Fruit fly (Drosophila melanogaster) Kc167 (cell line): ENCODE results near the gene viaf.

Experiments used
- h ChIP-seq: fragments of >200 bp; optimal IDR thresholded peaks from 3 replicates; lab custom pipeline; 2018; ENCODE audit warnings: missing external identifiers
- insv ChIP-seq: fragments of >200 bp; optimal IDR thresholded peaks from 3 replicates; lab custom pipeline; 2018; ENCODE audit warnings: missing external identifiers
- psq ChIP-seq: fragments of >200 bp; optimal IDR thresholded peaks from 2 replicates; lab custom pipeline; 2017; ENCODE audit warnings: missing external identifiers
- ttk ChIP-seq: sonication (Bioruptor generic); optimal IDR thresholded peaks from 2 replicates; lab custom pipeline; 2017; ENCODE audit warnings: missing external identifiers

- TF ChIP-seq psq (lab: Kevin White, UChicago) (no peak), ttk (lab: Kevin White, UChicago) (no peak), insv (no peak), h (lab: Kevin White, UChicago) (no peak)
Measured at dm6 chr3L:12036658-12037057, 43.7 kb upstream of the viaf start.
